Worm (Caenorhabditis elegans): Measurements from ENCODE around the gene cdh-9.

ce11 chrX:16647222-16647621, 52.2 kb downstream of the cdh-9 start:
- TF ChIP-seq ces-1 (GFP tag; optimal IDR thresholded peaks at IDR 0.05), result no peak
- no peak for TF ChIP-seq nhr-11 (tag; optimal IDR thresholded peaks at IDR 0.05)

Measured in whole organism, L1 larva.